Fruit fly (Drosophila melanogaster): ENCODE measurements around the gene CG32263.

CG32263 gene

dm6 chr3L:3814010-3814833 lies 3.3 kb upstream of the CG32263 start, which contains the start of gene Scsalpha1 (continued):
- TF ChIP-seq CG17802 (tag; optimal IDR thresholded peaks at IDR 0.05) (no peak), gce (GFP tag; IDR thresholded peaks at IDR 0.05) (peak; percentile 14; the same call in 1 of the 3 replicates), hkb (optimal IDR thresholded peaks at IDR 0.05) (no peak), hkb (GFP tag; IDR thresholded peaks at IDR 0.05) (peak; percentile 71), ase (GFP tag; IDR thresholded peaks at IDR 0.05) (peak; percentile 56; the same call in 1 of the 3 replicates), CG32532 (GFP tag; IDR thresholded peaks at IDR 0.05) (peak; percentile 56; the same call in 1 of the 2 replicates), schlank (tag; optimal IDR thresholded peaks at IDR 0.05) (no peak), CHES-1-like (GFP tag; optimal IDR thresholded peaks at IDR 0.05) (no peak), CG6272 (GFP tag; IDR thresholded peaks at IDR 0.05) (peak; percentile 65), emc (GFP tag; optimal IDR thresholded peaks at IDR 0.05) (no peak), Mrtf (GFP tag; IDR thresholded peaks at IDR 0.05) (no peak), Taf1 (GFP tag; IDR thresholded peaks at IDR 0.05) (no peak), Xrp1 (GFP tag; IDR thresholded peaks at IDR 0.05) (peak; percentile 54; the same call in 1 of the 2 replicates), dm (GFP tag; optimal IDR thresholded peaks at IDR 0.05) (no peak), Ravus (GFP tag; IDR thresholded peaks at IDR 0.05) (no peak), z (GFP tag; IDR thresholded peaks at IDR 0.05) (no peak), CG32767 (GFP tag; IDR thresholded peaks at IDR 0.05) (peak; percentile 61), Ssrp (tag; optimal IDR thresholded peaks at IDR 0.05) (peak; percentile 3), pzg (GFP tag; optimal IDR thresholded peaks at IDR 0.05) (peak; percentile 93), CG9797 (GFP tag; optimal IDR thresholded peaks at IDR 0.05) (peak; percentile 49), MESR4 (GFP tag; optimal IDR thresholded peaks at IDR 0.05) (peak; percentile 88), zfh1 (GFP tag; IDR thresholded peaks at IDR 0.05) (peak; percentile 68; the same call in 2 of the 3 replicates), slbo (GFP tag; IDR thresholded peaks at IDR 0.05) (peak; percentile 73), CG17912 (GFP tag; optimal IDR thresholded peaks at IDR 0.05) (no peak), kah (GFP tag; optimal IDR thresholded peaks at IDR 0.05) (no peak), Sox102F (GFP tag; optimal IDR thresholded peaks at IDR 0.05) (no peak), BEAF-32 (GFP tag; optimal IDR thresholded peaks at IDR 0.05) (peak; percentile 98), Max (GFP tag; optimal IDR thresholded peaks at IDR 0.05) (no peak), br (optimal IDR thresholded peaks at IDR 0.05) (no peak), slp2 (GFP tag; optimal IDR thresholded peaks at IDR 0.05) (no peak), Dll (GFP tag; IDR thresholded peaks at IDR 0.05; ENCODE audit: partially characterized antibody) (peak; percentile 97), GATAe (GFP tag; conservative IDR thresholded peaks at IDR 0.05) (no peak), CG8478 (optimal IDR thresholded peaks at IDR 0.05) (no peak), Fer3 (tag; optimal IDR thresholded peaks at IDR 0.05) (peak; percentile 46), CG12155 (GFP tag; optimal IDR thresholded peaks at IDR 0.05) (peak; percentile 8), CG2120 (GFP tag; optimal IDR thresholded peaks at IDR 0.05) (peak; percentile 48), Rx (GFP tag; IDR thresholded peaks at IDR 0.05) (no peak), twi (tag; optimal IDR thresholded peaks at IDR 0.05) (no peak), CG10979 (tag; optimal IDR thresholded peaks at IDR 0.05) (peak; percentile 20), Ada2b (GFP tag; IDR thresholded peaks at IDR 0.05) (peak; percentile 32; the same call in 1 of the 2 replicates), gem (tag; optimal IDR thresholded peaks at IDR 0.05) (no peak), CG3065 (GFP tag; optimal IDR thresholded peaks at IDR 0.05) (no peak), Antp (GFP tag; optimal IDR thresholded peaks at IDR 0.05) (no peak), dmrt11E (tag; optimal IDR thresholded peaks at IDR 0.05) (no peak), CG7357 (GFP tag; IDR thresholded peaks at IDR 0.05) (no peak), CG17359 (tag; optimal IDR thresholded peaks at IDR 0.05) (peak; percentile 8), cwo (GFP tag; optimal IDR thresholded peaks at IDR 0.05) (peak; percentile 21), Adf1 (GFP tag; IDR thresholded peaks at IDR 0.05) (peak; percentile 23; the same call in 1 of the 2 replicates), grn (GFP tag; optimal IDR thresholded peaks at IDR 0.05) (no peak), B-H2 (GFP tag; optimal IDR thresholded peaks at IDR 0.05) (no peak), Lim3 (GFP tag; IDR thresholded peaks at IDR 0.05) (no peak)

Measured in whole organism, embryonic.